Fruit fly (Drosophila melanogaster) whole organism, embryonic: ENCODE results near the gene CG11030.

Experiments used
- Atf6 ChIP-seq: fragments of 200-800 bp; sonication (Bioruptor generic); IDR thresholded peaks from 2 replicates; pipeline ENCODE4 v1.3.6; 2022; ENCODE audit warnings: missing biosample characterization, missing genetic modification characterization
- CG10267 ChIP-seq: fragments of 200-800 bp; sonication (Bioruptor generic); optimal IDR thresholded peaks from 2 replicates; lab custom pipeline; 2018; ENCODE audit warnings: missing biosample characterization, mild to moderate bottlenecking, missing genetic modification characterization, moderate library complexity
- CG14710 ChIP-seq: fragments of 200-800 bp; sonication (Bioruptor generic); optimal IDR thresholded peaks from 3 replicates; lab custom pipeline; 2019; ENCODE audit warnings: missing biosample characterization, mild to moderate bottlenecking, missing genetic modification characterization, moderate library complexity
- CG2129 ChIP-seq: fragments of 200-800 bp; sonication (Bioruptor generic); IDR thresholded peaks from 2 replicates; pipeline ENCODE4 v1.3.6; 2022; ENCODE audit warnings: missing biosample characterization, missing genetic modification characterization; ENCODE audit not compliant: partially characterized antibody
- CG7271 ChIP-seq: fragments of 200-800 bp; sonication (Bioruptor generic); optimal IDR thresholded peaks from 2 replicates; lab custom pipeline; 2018; ENCODE audit warnings: missing biosample characterization, mild to moderate bottlenecking, missing genetic modification characterization, moderate library complexity
- CTCF ChIP-seq: fragments of 200-800 bp; sonication (Bioruptor generic); optimal IDR thresholded peaks from 2 replicates; lab custom pipeline; 2017; ENCODE audit warnings: missing biosample characterization, mild to moderate bottlenecking, missing genetic modification characterization, moderate library complexity
- gsb ChIP-seq: fragments of 200-800 bp; sonication (Bioruptor generic); IDR thresholded peaks from 2 replicates; pipeline ENCODE4 v1.3.6; 2022; ENCODE audit warnings: missing biosample characterization, missing genetic modification characterization
- rib ChIP-seq: fragments of 200-800 bp; sonication (Bioruptor generic); IDR thresholded peaks from 2 replicates; pipeline ENCODE4 v1.3.6; 2022; ENCODE audit warnings: missing biosample characterization, missing genetic modification characterization
- toy ChIP-seq: fragments of 200-800 bp; sonication (Bioruptor generic); IDR thresholded peaks from 2 replicates; pipeline ENCODE4 v1.3.6; 2022; ENCODE audit warnings: missing biosample characterization, missing genetic modification characterization
- ttk ChIP-seq: fragments of 200-800 bp; sonication (Bioruptor generic); IDR thresholded peaks from 2 replicates; pipeline ENCODE4 v2.1.2; 2022; ENCODE audit warnings: missing biosample characterization, missing genetic modification characterization

- TF ChIP-seq CG14710 (no peak), CG10267 (tag; lab: Kevin White, UChicago) (peak; percentile 15), CG7271 (tag; lab: Kevin White, UChicago) (no peak), rib (GFP tag; lab: Robert Waterston, UW) (no peak), CTCF (GFP tag; lab: Kevin White, UChicago) (peak; percentile 99), Atf6 (GFP tag; lab: Robert Waterston, UW) (0 out of 2 replicates have a peak, but pooled peaks have one; percentile 18), CG2129 (GFP tag; lab: Robert Waterston, UW) (no peak), toy (GFP tag; lab: Robert Waterston, UW) (no peak), gsb (0 out of 2 replicates have a peak, but pooled peaks have one; percentile 10), ttk (GFP tag; lab: Robert Waterston, UW) (no peak)
Observed at dm6 chr2L:5771179-5771578, 46.7 kb downstream of the CG11030 start.
